Fruit fly (Drosophila melanogaster) whole organism, embryonic: ENCODE data around the gene CG8319.

Source experiments
- Asciz ChIP-seq: fragments of 200-800 bp; sonication (Bioruptor generic); optimal IDR thresholded peaks from 2 replicates; lab custom pipeline; 2017; ENCODE audit warnings: missing biosample characterization, mild to moderate bottlenecking, missing genetic modification characterization, missing genetic modification reagents
- CG10565 ChIP-seq: fragments of 200-800 bp; sonication (Bioruptor generic); optimal IDR thresholded peaks from 3 replicates; lab custom pipeline; 2016; ENCODE audit warnings: missing biosample characterization, mild to moderate bottlenecking, missing genetic modification characterization
- CG10959 ChIP-seq: fragments of 200-800 bp; sonication (Bioruptor generic); IDR thresholded peaks from 2 replicates; pipeline ENCODE4 v1.3.6; 2022; ENCODE audit warnings: missing biosample characterization, missing genetic modification characterization
- CG11504 ChIP-seq: fragments of 200-800 bp; sonication (Bioruptor generic); optimal IDR thresholded peaks from 3 replicates; lab custom pipeline; 2019; ENCODE audit warnings: missing biosample characterization, mild to moderate bottlenecking, missing genetic modification characterization, moderate library complexity
- CG13287 ChIP-seq: fragments of 200-800 bp; sonication (Bioruptor generic); IDR thresholded peaks from 2 replicates; pipeline ENCODE4 v1.3.6; 2022; ENCODE audit warnings: missing biosample characterization, missing genetic modification characterization; ENCODE audit not compliant: partially characterized antibody
- CG13894 ChIP-seq: fragments of 200-800 bp; sonication (Bioruptor generic); optimal IDR thresholded peaks from 3 replicates; lab custom pipeline; 2018; ENCODE audit warnings: missing biosample characterization, mild to moderate bottlenecking, missing genetic modification characterization, moderate library complexity
- CG16863 ChIP-seq: fragments of 200-800 bp; sonication (Bioruptor generic); optimal IDR thresholded peaks from 3 replicates; lab custom pipeline; 2016; ENCODE audit warnings: missing biosample characterization, missing genetic modification characterization
- CG17385 ChIP-seq: fragments of 200-800 bp; sonication (Bioruptor generic); optimal IDR thresholded peaks from 3 replicates; lab custom pipeline; 2018; ENCODE audit warnings: missing biosample characterization, mild to moderate bottlenecking, missing genetic modification characterization
- CG17568 ChIP-seq: fragments of 200-800 bp; sonication (Bioruptor generic); optimal IDR thresholded peaks from 2 replicates; lab custom pipeline; 2018; ENCODE audit warnings: missing biosample characterization, mild to moderate bottlenecking, missing genetic modification characterization, moderate library complexity
- CG18011 ChIP-seq: fragments of 200-800 bp; sonication (Bioruptor generic); optimal IDR thresholded peaks from 2 replicates; lab custom pipeline; 2017; ENCODE audit warnings: missing biosample characterization, missing genetic modification characterization, mild to moderate bottlenecking, moderate library complexity, missing genotype
- CG2199 ChIP-seq: fragments of 200-800 bp; sonication (Bioruptor generic); IDR thresholded peaks from 3 replicates; pipeline ENCODE4 v1.3.6; 2022; ENCODE audit warnings: missing biosample characterization, missing genetic modification characterization
- CG2889 ChIP-seq: fragments of 200-800 bp; sonication (Bioruptor generic); IDR thresholded peaks from 3 replicates; pipeline ENCODE4 v1.3.6; 2022; ENCODE audit warnings: missing biosample characterization, missing genetic modification characterization
- CG34422 ChIP-seq: fragments of 200-800 bp; sonication (Bioruptor generic); IDR thresholded peaks from 3 replicates; pipeline ENCODE4 v1.3.6; 2022; ENCODE audit warnings: missing biosample characterization, missing genetic modification characterization
- CG4424 ChIP-seq: fragments of 200-800 bp; sonication (Bioruptor generic); optimal IDR thresholded peaks from 3 replicates; lab custom pipeline; 2016; ENCODE audit warnings: missing biosample characterization, missing genetic modification characterization
- CG8089 ChIP-seq: fragments of 200-800 bp; sonication (Bioruptor generic); optimal IDR thresholded peaks from 3 replicates; lab custom pipeline; 2016; ENCODE audit warnings: missing biosample characterization, missing genetic modification characterization
- Deaf1 ChIP-seq: fragments of 200-800 bp; optimal IDR thresholded peaks from 3 replicates; lab custom pipeline; 2019; ENCODE audit warnings: missing biosample characterization, mild to moderate bottlenecking, missing genetic modification characterization, moderate library complexity
- Dfd ChIP-seq, 2 experiments: fragments of >200 bp; optimal IDR thresholded peaks; 2 replicates each; lab custom pipeline; 2017; ENCODE audit warnings: missing biosample characterization in 2 of 2, missing genetic modification characterization in 2 of 2
- Doc3 ChIP-seq: fragments of 200-800 bp; sonication (Bioruptor generic); IDR thresholded peaks from 3 replicates; pipeline ENCODE4 v1.3.6; 2022; ENCODE audit warnings: missing biosample characterization, missing genetic modification characterization; ENCODE audit not compliant: partially characterized antibody
- Drgx ChIP-seq: fragments of 200-800 bp; sonication (Bioruptor generic); IDR thresholded peaks from 2 replicates; pipeline ENCODE4 v1.3.6; 2022; ENCODE audit warnings: missing biosample characterization, missing genetic modification characterization
- Hr39 ChIP-seq: fragments of >200 bp; optimal IDR thresholded peaks from 2 replicates; lab custom pipeline; 2017
- Jarid2 ChIP-seq: fragments of 200-800 bp; sonication (Bioruptor generic); optimal IDR thresholded peaks from 3 replicates; lab custom pipeline; 2017; ENCODE audit warnings: mild to moderate bottlenecking, missing biosample characterization, missing genetic modification reagents, missing genetic modification characterization
- Med ChIP-seq: fragments of 200-800 bp; sonication (Bioruptor generic); peaks from one replicate; lab custom pipeline; 2016; ENCODE audit warnings: missing biosample characterization, missing genetic modification characterization, mild to moderate bottlenecking, inconsistent platforms, moderate library complexity
- Meics ChIP-seq: fragments of 200-800 bp; sonication (Bioruptor generic); optimal IDR thresholded peaks from 2 replicates; lab custom pipeline; 2017; ENCODE audit warnings: missing biosample characterization, mild to moderate bottlenecking, missing genetic modification characterization
- Nf-YA ChIP-seq: fragments of 200-800 bp; sonication (Bioruptor generic); IDR thresholded peaks from 2 replicates; pipeline ENCODE4 v1.3.6; 2022; ENCODE audit warnings: missing biosample characterization, missing genetic modification characterization
- Sin3A ChIP-seq: fragments of >200 bp; optimal IDR thresholded peaks from 2 replicates; lab custom pipeline; 2018
- Usf ChIP-seq: fragments of 200-800 bp; sonication (Bioruptor generic); optimal IDR thresholded peaks from 2 replicates; lab custom pipeline; 2017; ENCODE audit warnings: missing genotype, missing biosample characterization, missing genetic modification characterization
- bsh ChIP-seq, 2 experiments: fragments of 200-800 bp; sonication (Bioruptor generic); optimal IDR thresholded peaks; 2 replicates each; lab custom pipeline; 2017 to 2018; ENCODE audit warnings: mild to moderate bottlenecking in 2 of 2, missing biosample characterization in 2 of 2, missing genetic modification characterization in 2 of 2, moderate library complexity in 1 of 2
- chinmo ChIP-seq: fragments of 200-800 bp; sonication (Bioruptor generic); IDR thresholded peaks from 4 replicates; pipeline ENCODE4 v1.3.6; 2022; ENCODE audit warnings: missing biosample characterization, missing genetic modification characterization; ENCODE audit not compliant: partially characterized antibody
- ci ChIP-seq: fragments of 200-800 bp; sonication (Bioruptor generic); IDR thresholded peaks from 3 replicates; pipeline ENCODE4 v1.3.6; 2022; ENCODE audit warnings: missing biosample characterization, missing genetic modification characterization
- crol ChIP-seq: fragments of 200-800 bp; sonication (Bioruptor generic); IDR thresholded peaks from 2 replicates; pipeline ENCODE4 v1.3.6; 2022; ENCODE audit warnings: missing biosample characterization, missing genetic modification characterization
- dysf ChIP-seq: fragments of 200-800 bp; sonication (Bioruptor generic); IDR thresholded peaks from 3 replicates; pipeline ENCODE4 v1.3.6; 2022; ENCODE audit warnings: missing biosample characterization, missing genetic modification characterization
- emc ChIP-seq: fragments of 200-800 bp; sonication (Bioruptor generic); optimal IDR thresholded peaks from 2 replicates; lab custom pipeline; 2016; ENCODE audit warnings: missing biosample characterization, missing genetic modification characterization
- hb ChIP-seq: fragments of 200-800 bp; sonication (Bioruptor generic); IDR thresholded peaks from 3 replicates; pipeline ENCODE4 v1.3.6; 2022; ENCODE audit warnings: missing biosample characterization, missing genetic modification characterization; ENCODE audit not compliant: partially characterized antibody
- oc ChIP-seq: fragments of 200-800 bp; sonication (Bioruptor generic); optimal IDR thresholded peaks from 2 replicates; lab custom pipeline; 2018; ENCODE audit warnings: missing biosample characterization, mild to moderate bottlenecking, missing genetic modification characterization, moderate library complexity
- psq ChIP-seq: fragments of 200-800 bp; sonication (Bioruptor generic); optimal IDR thresholded peaks from 2 replicates; lab custom pipeline; 2017; ENCODE audit warnings: missing biosample characterization, missing genetic modification characterization
- seq ChIP-seq: fragments of 200-800 bp; sonication (Bioruptor generic); IDR thresholded peaks from 2 replicates; pipeline ENCODE4 v1.3.6; 2022; ENCODE audit warnings: missing biosample characterization, missing genetic modification characterization
- so ChIP-seq: fragments of 200-800 bp; sonication (Bioruptor generic); IDR thresholded peaks from 3 replicates; pipeline ENCODE4 v1.3.6; 2022; ENCODE audit warnings: missing biosample characterization, missing genetic modification characterization
- sqz ChIP-seq: fragments of 200-800 bp; sonication (Bioruptor generic); optimal IDR thresholded peaks from 3 replicates; lab custom pipeline; 2018; ENCODE audit warnings: missing biosample characterization, mild to moderate bottlenecking, missing genetic modification characterization
- vnd ChIP-seq: fragments of 200-800 bp; sonication (Bioruptor generic); IDR thresholded peaks from 3 replicates; pipeline ENCODE4 v1.3.6; 2022; ENCODE audit warnings: missing biosample characterization, missing genetic modification characterization; ENCODE audit not compliant: partially characterized antibody
- vvl ChIP-seq: fragments of 200-800 bp; sonication (Bioruptor generic); IDR thresholded peaks from 2 replicates; pipeline ENCODE4 v1.3.6; 2022; ENCODE audit warnings: missing biosample characterization, missing genetic modification characterization
- wek ChIP-seq: fragments of 200-800 bp; sonication (Bioruptor generic); optimal IDR thresholded peaks from 3 replicates; lab custom pipeline; 2018; ENCODE audit warnings: missing biosample characterization, mild to moderate bottlenecking, missing genetic modification characterization, moderate library complexity
- zf30C ChIP-seq: fragments of 200-800 bp; sonication (Bioruptor generic); optimal IDR thresholded peaks from 3 replicates; lab custom pipeline; 2018; ENCODE audit warnings: missing biosample characterization, mild to moderate bottlenecking, missing genetic modification characterization

The CG8319 gene

dm6 chr3R:9593408-9594250 is 33.5 kb upstream of the CG8319 start (continued):
- TF ChIP-seq chinmo (GFP tag; lab: Robert Waterston, UW), result peak; percentile 99
- TF ChIP-seq Asciz (GFP tag; lab: Kevin White, UChicago), result peak; percentile 6
- no peak for TF ChIP-seq dysf (GFP tag; lab: Robert Waterston, UW)
- peak; percentile 40; the same call in 1 of the 3 replicates for TF ChIP-seq so (GFP tag; lab: Robert Waterston, UW)
- 0 out of 3 replicates have a peak, but pooled peaks have one; percentile 8 for TF ChIP-seq CG2199 (GFP tag; lab: Robert Waterston, UW)
- peak; percentile 74 for TF ChIP-seq Drgx (GFP tag; lab: Robert Waterston, UW)
- no peak for TF ChIP-seq oc (tag; lab: Kevin White, UChicago)
- peak; percentile 22; the same call in 1 of the 2 replicates for TF ChIP-seq CG13287 (GFP tag; lab: Robert Waterston, UW)
- no peak for TF ChIP-seq Doc3 (GFP tag; lab: Robert Waterston, UW)
- no peak for TF ChIP-seq hb (GFP tag; lab: Robert Waterston, UW)
- TF ChIP-seq CG4424, result no peak
- TF ChIP-seq Med (GFP tag; lab: Kevin White, UChicago), result peak; percentile 31

dm6 chr3R:9594251-9594581 is 32.9 kb upstream of the CG8319 start:
- TF ChIP-seq zf30C (GFP tag; lab: Kevin White, UChicago), result no peak
- no peak for TF ChIP-seq Sin3A (lab: Kevin White, UChicago)
- 0 out of 3 replicates have a peak, but pooled peaks have one; percentile 25 for TF ChIP-seq vnd (GFP tag; lab: Robert Waterston, UW)
- TF ChIP-seq CG2199 (GFP tag; lab: Robert Waterston, UW), result 0 out of 3 replicates have a peak, but pooled peaks have one; percentile 3
- TF ChIP-seq ci (GFP tag; lab: Robert Waterston, UW), result peak; percentile 6; the same call in 1 of the 3 replicates
- TF ChIP-seq crol (GFP tag; lab: Robert Waterston, UW), result peak; percentile 50

DNA sequence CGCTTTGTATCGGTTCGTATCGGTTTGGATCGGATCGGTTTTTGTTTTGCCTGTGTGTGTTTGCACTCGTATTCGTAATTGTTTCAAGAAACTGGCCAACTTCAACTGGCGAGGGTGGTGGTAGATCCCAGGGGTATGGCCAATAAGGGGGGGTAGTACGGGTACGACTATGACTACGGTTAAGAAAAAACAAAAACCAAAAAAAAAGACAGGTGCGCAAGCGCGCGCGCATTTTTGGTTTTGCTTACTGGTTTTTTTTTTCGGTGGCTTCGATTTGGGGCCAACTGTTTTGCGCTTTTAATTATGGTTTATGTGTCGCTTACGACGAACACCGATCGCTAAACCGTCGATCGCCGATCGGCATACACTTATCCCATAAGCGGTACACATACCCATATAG is 32.3 kb upstream of the CG8319 start:
- TF ChIP-seq Deaf1, result peak; percentile 17
- TF ChIP-seq Usf (GFP tag; lab: Kevin White, UChicago), result no peak
- peak; percentile 50 for TF ChIP-seq sqz (GFP tag; lab: Kevin White, UChicago)
- peak; percentile 58 for TF ChIP-seq CG13894 (tag; lab: Kevin White, UChicago)
- 0 out of 4 replicates have a peak, but pooled peaks have one; percentile 61 for TF ChIP-seq chinmo (GFP tag; lab: Robert Waterston, UW)
- peak; percentile 30; the same call in 1 of the 2 replicates for TF ChIP-seq Drgx (GFP tag; lab: Robert Waterston, UW)
- TF ChIP-seq Nf-YA (GFP tag; lab: Robert Waterston, UW), result 0 out of 2 replicates have a peak, but pooled peaks have one; percentile 24
- TF ChIP-seq vvl, result 0 out of 2 replicates have a peak, but pooled peaks have one; percentile 8
- peak; percentile 56 for TF ChIP-seq crol (GFP tag; lab: Robert Waterston, UW)
- no peak for TF ChIP-seq psq (GFP tag; lab: Kevin White, UChicago)

- TF ChIP-seq wek (GFP tag; lab: Kevin White, UChicago) (no peak), CG18011 (GFP tag; lab: Kevin White, UChicago) (no peak), CG8089 (GFP tag; lab: Kevin White, UChicago) (no peak), CG10565 (no peak), CG16863 (no peak), CG17385 (GFP tag; lab: Kevin White, UChicago) (no peak), Jarid2 (GFP tag; lab: Kevin White, UChicago) (no peak), bsh (GFP tag; optimal IDR thresholded peaks at IDR 0.05; lab: Kevin White, UChicago) (no peak), CG2889 (GFP tag; lab: Robert Waterston, UW) (no peak), Dfd (GFP tag; optimal IDR thresholded peaks at IDR 0.05; lab: Kevin White, UChicago) (no peak), CG11504 (no peak), CG10959 (no peak), Hr39 (lab: Kevin White, UChicago) (no peak), CG17568 (GFP tag; lab: Kevin White, UChicago) (no peak), CG34422 (GFP tag; lab: Robert Waterston, UW) (no peak), Med (GFP tag; lab: Kevin White, UChicago) (peak; percentile 38), seq (GFP tag; lab: Robert Waterston, UW) (no peak), emc (GFP tag; lab: Kevin White, UChicago) (no peak), Meics (GFP tag; lab: Kevin White, UChicago) (no peak)
Observed at dm6 chr3R:9595681-9596357, 31.3 kb upstream of the CG8319 start.
